Worm (Caenorhabditis elegans): ENCODE results near the gene col-180.
A peak's percentile ranks its signal among the peaks of the same experiment; 100 is the strongest.

Gene col-180

DNA sequence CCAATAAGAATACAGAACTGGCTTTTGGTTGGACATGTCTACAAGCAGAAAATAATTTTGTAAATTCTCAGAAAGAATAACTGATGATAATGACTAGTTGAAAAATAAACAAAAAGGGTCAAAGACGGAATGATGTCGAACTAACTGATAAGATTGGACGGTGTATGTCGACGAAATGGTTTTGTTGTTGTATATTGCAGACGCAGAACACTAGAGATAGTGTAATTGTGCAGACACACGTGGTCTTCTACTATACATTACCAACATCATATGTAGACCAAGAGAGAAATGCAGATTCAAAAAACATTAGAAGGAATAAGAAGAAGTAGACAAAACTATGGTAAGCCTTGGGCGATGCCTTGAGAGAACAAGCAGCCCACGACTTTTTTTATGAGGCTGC lies 15.7 kb upstream of the col-180 start, which contains the start of the genes gst-42 and D1053.2 (continued):
- TF ChIP-seq cey-2 (tag; optimal IDR thresholded peaks at IDR 0.05; ENCODE audit: borderline replicate concordance, insufficient read depth): peak; percentile 54
- TF ChIP-seq hif-1 (tag; optimal IDR thresholded peaks at IDR 0.05): no peak
- TF ChIP-seq mxl-2 (GFP tag; conservative IDR thresholded peaks at IDR 0.05): no peak
- no peak for TF ChIP-seq arid-1 (GFP tag; conservative IDR thresholded peaks at IDR 0.05)
- peak; percentile 64 to 95 for TF ChIP-seq mdl-1 (tag; optimal IDR thresholded peaks at IDR 0.05)
- TF ChIP-seq F26F4.8 (GFP tag; conservative IDR thresholded peaks at IDR 0.05): no peak
- TF ChIP-seq hmg-1.1 (GFP tag; IDR thresholded peaks at IDR 0.05): no peak
- peak; percentile 53; the same call in 1 of the 2 replicates for TF ChIP-seq lin-1 (GFP tag; IDR thresholded peaks at IDR 0.05)
- no peak for TF ChIP-seq Y5F2A.4 (GFP tag; optimal IDR thresholded peaks at IDR 0.05)
- no peak for TF ChIP-seq F37D6.2 (tag; optimal IDR thresholded peaks at IDR 0.05)
- no peak for TF ChIP-seq zag-1 (tag; optimal IDR thresholded peaks at IDR 0.05)
- TF ChIP-seq lin-15B (tag; optimal IDR thresholded peaks at IDR 0.05): no peak

DNA sequence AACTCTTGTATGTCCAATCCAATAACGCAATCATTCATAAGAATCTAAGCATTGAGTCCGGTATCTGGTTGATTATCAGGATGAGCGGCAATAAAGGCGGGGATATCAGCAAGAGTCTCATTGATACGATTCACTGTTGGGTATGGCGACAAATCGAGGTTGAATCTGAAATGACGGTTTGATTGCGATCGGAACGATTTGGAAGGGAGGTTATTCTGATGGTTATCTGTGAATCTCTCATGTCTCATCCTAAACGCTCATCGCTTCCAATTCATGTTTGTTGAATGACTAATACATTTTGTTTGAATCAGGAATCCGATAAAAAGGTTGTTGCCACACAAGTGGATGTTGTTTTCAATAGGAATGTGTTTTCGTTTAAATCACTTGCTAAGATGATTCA lies 14.4 kb upstream of the col-180 start:
- TF ChIP-seq unc-62 (GFP tag; optimal IDR thresholded peaks at IDR 0.05 in 1 of 2): peak in 1 of 2 experiments; percentile 69
- no peak for TF ChIP-seq unc-62 (tag; optimal IDR thresholded peaks at IDR 0.05)
- TF ChIP-seq lin-38 (GFP tag; IDR thresholded peaks at IDR 0.05): no peak

DNA sequence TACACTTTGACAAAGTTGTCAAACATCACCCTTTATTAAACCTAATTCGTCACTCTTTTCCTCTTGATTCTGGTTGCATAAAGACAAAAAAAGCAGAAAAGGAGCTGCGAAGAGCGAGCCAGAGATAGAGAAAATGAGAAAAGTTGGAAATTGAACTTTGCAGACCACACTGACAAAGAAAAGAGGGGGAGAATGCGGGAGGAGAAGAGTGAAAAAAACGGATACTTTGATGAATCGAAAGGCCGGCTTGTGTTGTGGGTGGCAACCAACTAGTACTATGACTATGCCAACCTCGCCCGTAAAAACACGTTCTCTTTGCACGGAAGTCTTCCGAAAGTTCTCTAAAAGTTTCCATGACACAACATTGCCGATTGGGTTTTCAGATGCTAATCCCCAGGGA lies 13.6 kb upstream of the col-180 start:
- peak in 1 of 2 experiments; percentile 81 for TF ChIP-seq unc-62 (GFP tag; optimal IDR thresholded peaks at IDR 0.05 in 1 of 2)
- TF ChIP-seq unc-62 (tag; optimal IDR thresholded peaks at IDR 0.05): no peak
- TF ChIP-seq nhr-25 (tag; optimal IDR thresholded peaks at IDR 0.05; ENCODE audit: borderline replicate concordance, insufficient read depth): no peak

DNA sequence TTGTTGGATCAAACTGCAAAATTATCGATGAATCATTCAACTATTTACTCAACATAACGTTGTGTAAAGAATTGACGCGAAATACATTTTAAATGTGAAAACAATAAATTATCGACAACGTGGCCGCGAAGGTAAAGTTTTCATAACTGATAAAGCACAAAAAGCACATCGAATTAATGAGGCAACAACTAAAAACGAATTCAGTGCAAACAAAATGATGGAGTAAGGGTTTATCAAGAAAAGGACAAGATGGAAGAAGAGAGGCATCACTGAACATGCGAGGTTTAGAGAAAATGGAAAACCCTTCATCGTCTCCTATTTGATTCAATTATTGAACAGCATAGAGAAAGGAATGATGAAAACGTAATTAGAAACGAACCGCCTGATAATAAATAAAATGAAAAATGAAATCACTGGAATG lies 11.7 kb upstream of the col-180 start, which contains the start of gene D1053.4:
TSS of gene D1053.4 (minus strand) at position 20 of the 421 bp plus-strand sequence.
- TF ChIP-seq daf-16 (GFP tag; optimal IDR thresholded peaks at IDR 0.05) (no peak), daf-16 (tag; optimal IDR thresholded peaks at IDR 0.05) (peak; percentile 98), unc-62 (GFP tag; optimal IDR thresholded peaks at IDR 0.05 in 1 of 2) (peak in 1 of 2 experiments; percentile 21), unc-62 (tag; optimal IDR thresholded peaks at IDR 0.05) (no peak), ces-1 (GFP tag; optimal IDR thresholded peaks at IDR 0.05) (peak; percentile 69), pqm-1 (tag; optimal IDR thresholded peaks at IDR 0.05) (peak; percentile 69), jun-1 (tag; optimal IDR thresholded peaks at IDR 0.05) (no peak), nhr-28 (tag; optimal IDR thresholded peaks at IDR 0.05) (peak; percentile 90), dve-1 (tag; optimal IDR thresholded peaks at IDR 0.05; ENCODE audit: insufficient read depth) (peak; percentile 54), mdl-1 (tag; optimal IDR thresholded peaks at IDR 0.05) (peak in 1 of 2 experiments; percentile 69), ceh-20 (GFP tag; IDR thresholded peaks at IDR 0.05) (no peak), php-3 (GFP tag; IDR thresholded peaks at IDR 0.05) (0 out of 2 replicates have a peak, but pooled peaks have one; percentile 44), hmg-1.1 (GFP tag; IDR thresholded peaks at IDR 0.05) (no peak), nhr-111 (GFP tag; optimal IDR thresholded peaks at IDR 0.05) (no peak), hlh-11 (tag; optimal IDR thresholded peaks at IDR 0.05) (peak; percentile 61), mxl-3 (GFP tag; optimal IDR thresholded peaks at IDR 0.05) (peak; percentile 12), hlh-30 (tag; optimal IDR thresholded peaks at IDR 0.05; ENCODE audit: insufficient read depth) (no peak), mep-1 (tag; optimal IDR thresholded peaks at IDR 0.05) (peak; percentile 55)

DNA sequence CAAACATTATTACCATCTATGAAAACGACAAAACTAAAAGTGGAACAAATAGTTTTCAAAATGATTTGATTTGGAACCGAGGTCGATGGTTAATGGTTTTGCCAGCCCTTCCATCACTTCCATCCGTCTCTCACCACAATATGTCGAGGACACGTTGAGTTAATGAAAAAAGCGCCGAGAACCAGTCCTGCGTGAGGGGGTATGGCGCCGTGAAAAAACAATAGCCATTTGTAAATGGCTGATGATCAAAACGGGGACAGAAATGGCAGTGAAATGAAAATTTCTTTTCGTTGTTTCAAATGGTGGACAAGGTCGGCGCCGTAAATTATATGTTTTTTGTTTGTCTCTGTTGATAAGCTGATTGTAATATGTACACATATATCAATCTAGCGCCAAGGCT lies 8.0 kb upstream of the col-180 start:
- TF ChIP-seq nhr-28 (tag; optimal IDR thresholded peaks at IDR 0.05): peak; percentile 11
- no peak for TF ChIP-seq saeg-2 (GFP tag; IDR thresholded peaks at IDR 0.05)
- TF ChIP-seq daf-16 (GFP tag; optimal IDR thresholded peaks at IDR 0.05): no peak
- TF ChIP-seq daf-16 (tag; optimal IDR thresholded peaks at IDR 0.05): peak; percentile 23
- no peak for TF ChIP-seq egl-43 (GFP tag; IDR thresholded peaks at IDR 0.05)
- peak; percentile 6 for TF ChIP-seq dve-1 (tag; optimal IDR thresholded peaks at IDR 0.05; ENCODE audit: insufficient read depth)
- peak; percentile 65 for TF ChIP-seq mxl-3 (GFP tag; optimal IDR thresholded peaks at IDR 0.05)
- peak; percentile 39 for TF ChIP-seq cey-2 (tag; optimal IDR thresholded peaks at IDR 0.05; ENCODE audit: borderline replicate concordance, insufficient read depth)
- TF ChIP-seq nhr-25 (tag; optimal IDR thresholded peaks at IDR 0.05; ENCODE audit: borderline replicate concordance, insufficient read depth): peak; percentile 55
- peak; percentile 38 for TF ChIP-seq hlh-11 (tag; optimal IDR thresholded peaks at IDR 0.05)
- 0 out of 2 replicates have a peak, but pooled peaks have one; percentile 27 for TF ChIP-seq tra-1 (GFP tag; IDR thresholded peaks at IDR 0.05)
- TF ChIP-seq D1046.2 (GFP tag; IDR thresholded peaks at IDR 0.05): no peak

Measured in whole organism, L4 larva.